Fruit fly (Drosophila melanogaster): ENCODE results near the gene Gnmt.

DNA sequence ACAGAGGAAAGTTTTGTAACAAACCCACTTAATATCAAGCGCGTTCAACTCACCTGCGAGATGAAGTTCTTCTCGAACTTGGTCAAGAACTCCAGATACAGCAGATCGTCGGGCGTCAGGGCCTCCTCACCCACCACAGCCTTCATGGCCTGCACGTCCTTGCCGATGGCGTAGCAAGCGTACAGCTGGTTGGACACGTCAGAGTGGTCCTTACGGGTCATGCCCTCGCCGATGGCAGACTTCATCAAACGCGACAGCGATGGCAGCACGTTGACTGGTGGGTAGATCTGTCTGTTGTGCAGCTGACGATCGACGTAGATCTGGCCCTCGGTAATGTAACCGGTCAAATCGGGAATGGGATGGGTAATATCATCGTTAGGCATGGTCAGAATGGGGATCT lies 49.5 kb upstream of the Gnmt start:
- TF ChIP-seq Myc (optimal IDR thresholded peaks at IDR 0.05) (no peak), insv (optimal IDR thresholded peaks at IDR 0.05) (no peak), h (optimal IDR thresholded peaks at IDR 0.05) (no peak), Sin3A (optimal IDR thresholded peaks at IDR 0.05) (no peak), ttk (optimal IDR thresholded peaks at IDR 0.05) (no peak)
